Worm (Caenorhabditis elegans): ENCODE data around the gene F41C6.4.

DNA sequence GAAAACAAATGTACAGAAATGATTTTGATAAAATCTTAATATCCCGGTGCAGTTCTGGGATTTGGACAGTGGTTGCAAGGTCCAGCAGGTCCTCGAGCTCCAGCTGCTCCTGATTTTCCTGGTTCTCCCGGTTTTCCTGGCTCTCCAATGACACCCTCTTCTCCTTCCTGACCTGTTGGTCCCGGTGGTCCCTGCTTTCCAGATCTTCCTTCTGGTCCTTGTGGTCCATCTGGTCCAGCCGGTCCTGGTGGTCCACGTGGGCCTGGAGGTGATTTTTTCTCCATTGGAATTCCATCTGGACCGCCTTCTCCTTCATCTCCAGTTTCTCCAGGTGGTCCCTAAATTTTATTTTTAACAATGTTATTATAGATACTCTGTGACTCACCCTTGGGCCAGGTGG is 650 bp upstream of the F41C6.4 start:
- TF ChIP-seq skn-1 (tag; optimal IDR thresholded peaks at IDR 0.05) (no peak), lin-39 (tag; optimal IDR thresholded peaks at IDR 0.05) (no peak), fos-1 (tag; optimal IDR thresholded peaks at IDR 0.05) (no peak), ztf-11 (tag; optimal IDR thresholded peaks at IDR 0.05) (no peak), nhr-11 (tag; optimal IDR thresholded peaks at IDR 0.05) (no peak), ztf-1 (GFP tag; conservative IDR thresholded peaks at IDR 0.05) (no peak)
